Fruit fly (Drosophila melanogaster) whole organism, embryonic: ENCODE results near the gene Snx21.

Source experiments
- Blimp-1 ChIP-seq: fragments of 200-800 bp; sonication (Bioruptor generic); optimal IDR thresholded peaks from 3 replicates; lab custom pipeline; 2018; ENCODE audit warnings: missing biosample characterization, missing genetic modification characterization, mild to moderate bottlenecking, moderate library complexity, missing genetic modification reagents
- CG14860 ChIP-seq: fragments of 200-800 bp; sonication (Bioruptor generic); IDR thresholded peaks from 3 replicates; pipeline ENCODE4 v1.3.6; 2022; ENCODE audit warnings: missing biosample characterization, missing genetic modification characterization; ENCODE audit not compliant: partially characterized antibody
- CG1602 ChIP-seq: fragments of 200-800 bp; sonication (Bioruptor generic); optimal IDR thresholded peaks from 3 replicates; lab custom pipeline; 2016; ENCODE audit warnings: missing biosample characterization, missing genetic modification characterization
- NC2β ChIP-seq: fragments of 200-800 bp; sonication (Bioruptor generic); optimal IDR thresholded peaks from 2 replicates; lab custom pipeline; 2016; ENCODE audit warnings: missing biosample characterization, missing genetic modification characterization

DNA sequence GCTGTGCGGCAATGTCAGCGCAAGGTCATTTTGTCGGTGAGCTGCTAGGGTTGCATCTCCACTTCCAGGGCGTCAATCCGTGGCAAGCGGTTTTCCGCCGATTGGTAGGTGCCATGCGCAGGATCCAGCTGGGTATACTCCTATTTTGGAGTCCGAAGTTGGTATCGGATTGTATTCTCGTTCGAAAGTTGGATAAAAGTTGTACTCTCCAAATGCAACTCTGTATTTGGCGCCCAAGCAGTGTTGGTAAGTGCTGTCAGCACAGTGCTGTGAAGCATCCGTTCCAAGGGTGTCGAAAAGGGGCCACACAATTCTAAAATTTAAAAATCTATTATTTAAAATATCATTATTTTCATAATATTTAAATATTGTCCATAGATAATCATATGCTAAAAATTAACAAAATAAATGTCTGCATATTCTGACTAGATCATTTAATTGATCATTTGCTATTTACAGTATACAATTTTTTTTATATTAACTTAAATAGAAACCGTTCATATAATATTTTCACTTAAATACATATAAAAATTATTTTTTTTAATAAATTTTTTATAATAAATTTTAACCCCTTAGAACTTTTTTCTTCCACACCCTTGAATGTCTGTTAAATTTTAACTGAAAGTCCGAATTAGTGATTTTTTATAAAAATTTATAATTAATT is 16.9 kb downstream of the Snx21 start:
- TF ChIP-seq NC2β (GFP tag; lab: Kevin White, UChicago) = peak; percentile 80
- peak; percentile 77 for TF ChIP-seq Blimp-1 (GFP tag; lab: Kevin White, UChicago)
- no peak for TF ChIP-seq CG14860 (GFP tag; lab: Robert Waterston, UW)
- peak; percentile 80 for TF ChIP-seq CG1602
